Worm (Caenorhabditis elegans) whole organism, L3 larva: Measurements from ENCODE around the gene cwf-19L2.

Experiments used
- R02D3.7 ChIP-seq: fragments of 150-350 bp; optimal IDR thresholded peaks from 2 replicates; lab custom pipeline; 2014; ENCODE audit warnings: missing biosample characterization, missing genetic modification characterization
- ZK546.5 ChIP-seq: sonication (generic microtip); optimal IDR thresholded peaks from 2 replicates; lab custom pipeline; 2017; ENCODE audit warnings: missing biosample characterization, missing genetic modification characterization
- ama-1 ChIP-seq: fragments of 150-350 bp; optimal IDR thresholded peaks from 2 replicates; lab custom pipeline; 2018
- ceh-28 ChIP-seq: fragments of 150-350 bp; optimal IDR thresholded peaks from 2 replicates; lab custom pipeline; 2014; ENCODE audit warnings: missing biosample characterization, missing genetic modification reagents, missing genetic modification characterization
- daf-12 ChIP-seq: fragments of 150-350 bp; optimal IDR thresholded peaks from 2 replicates; lab custom pipeline; 2014; ENCODE audit warnings: missing biosample characterization, missing genetic modification reagents, missing genetic modification characterization
- egl-27 ChIP-seq: sonication (generic microtip); optimal IDR thresholded peaks from 4 replicates; lab custom pipeline; 2017; ENCODE audit warnings: missing biosample characterization, missing genetic modification reagents, missing genetic modification characterization
- egl-5 ChIP-seq: fragments of 150-350 bp; optimal IDR thresholded peaks from 2 replicates; lab custom pipeline; 2017; ENCODE audit warnings: missing biosample characterization, missing genetic modification reagents, missing genetic modification characterization, inconsistent platforms
- elt-2 ChIP-seq: sonication (generic microtip); optimal IDR thresholded peaks from 2 replicates; lab custom pipeline; 2016; ENCODE audit warnings: missing genetic modification reagents, mild to moderate bottlenecking, missing genetic modification characterization, missing compliant biosample characterization
- elt-3 ChIP-seq, 3 experiments: fragments of 150-350 bp in 1 of 3; sonication (generic microtip) in 2 of 3; optimal IDR thresholded peaks; 2 replicates in 2 of 3; 4 replicates in 1 of 3; lab custom pipeline; 2014 to 2017; ENCODE audit warnings: missing biosample characterization in 3 of 3, missing genetic modification characterization in 3 of 3
- fkh-2 ChIP-seq: fragments of 150-350 bp; optimal IDR thresholded peaks from 2 replicates; lab custom pipeline; 2014; ENCODE audit warnings: missing biosample characterization, missing genetic modification reagents, missing genetic modification characterization
- fos-1 ChIP-seq: fragments of 150-350 bp; optimal IDR thresholded peaks from 2 replicates; lab custom pipeline; 2014; ENCODE audit warnings: missing biosample characterization, missing genetic modification characterization
- hmg-11 ChIP-seq: sonication (generic microtip); optimal IDR thresholded peaks from 2 replicates; lab custom pipeline; 2016; ENCODE audit warnings: missing genetic modification characterization, missing compliant biosample characterization
- jun-1 ChIP-seq: fragments of 150-350 bp; optimal IDR thresholded peaks from 2 replicates; lab custom pipeline; 2014; ENCODE audit warnings: missing biosample characterization, missing genetic modification reagents, missing genetic modification characterization
- lin-15B ChIP-seq: fragments of 150-350 bp; optimal IDR thresholded peaks from 2 replicates; lab custom pipeline; 2014; ENCODE audit warnings: missing biosample characterization, missing genetic modification characterization
- lin-39 ChIP-seq: fragments of 150-350 bp; optimal IDR thresholded peaks from 2 replicates; lab custom pipeline; 2018; ENCODE audit warnings: missing biosample characterization, missing genetic modification reagents, missing genetic modification characterization
- lsy-12 ChIP-seq: sonication (generic microtip); optimal IDR thresholded peaks from 2 replicates; lab custom pipeline; 2016; ENCODE audit warnings: mild to moderate bottlenecking, missing genetic modification characterization, missing compliant biosample characterization
- mdl-1 ChIP-seq: fragments of 150-350 bp; optimal IDR thresholded peaks from 2 replicates; lab custom pipeline; 2014; ENCODE audit warnings: missing biosample characterization, missing genetic modification characterization
- mml-1 ChIP-seq: fragments of 150-350 bp; sonication (generic microtip); optimal IDR thresholded peaks from 3 replicates; lab custom pipeline; 2014; ENCODE audit warnings: missing biosample characterization, missing genetic modification characterization
- nfya-1 ChIP-seq: sonication (generic microtip); optimal IDR thresholded peaks from 2 replicates; lab custom pipeline; 2017; ENCODE audit warnings: missing genetic modification characterization, mild to moderate bottlenecking, missing compliant biosample characterization, antibody characterized with exemption, moderate library complexity; ENCODE audit not compliant: insufficient read depth
- nhr-11 ChIP-seq: fragments of 150-350 bp; optimal IDR thresholded peaks from 2 replicates; lab custom pipeline; 2014; ENCODE audit warnings: missing biosample characterization, missing genetic modification characterization
- nhr-12 ChIP-seq: fragments of 150-350 bp; optimal IDR thresholded peaks from 2 replicates; lab custom pipeline; 2014; ENCODE audit warnings: missing biosample characterization, missing genetic modification characterization
- nhr-23 ChIP-seq: fragments of 150-350 bp; optimal IDR thresholded peaks from 2 replicates; lab custom pipeline; 2014; ENCODE audit warnings: missing biosample characterization, missing genetic modification reagents, missing genetic modification characterization
- nhr-237 ChIP-seq: fragments of 150-350 bp; optimal IDR thresholded peaks from 2 replicates; lab custom pipeline; 2014; ENCODE audit warnings: missing biosample characterization, missing genetic modification characterization
- nhr-25 ChIP-seq: sonication (generic microtip); optimal IDR thresholded peaks from 2 replicates; lab custom pipeline; 2017; ENCODE audit warnings: missing biosample characterization, missing genetic modification characterization
- nhr-43 ChIP-seq: sonication (generic microtip); optimal IDR thresholded peaks from 2 replicates; lab custom pipeline; 2016; ENCODE audit warnings: mild to moderate bottlenecking, missing genetic modification characterization, missing compliant biosample characterization; ENCODE audit not compliant: poor library complexity, severe bottlenecking
- nhr-76 ChIP-seq: fragments of 150-350 bp; sonication (generic microtip); optimal IDR thresholded peaks from 5 replicates; lab custom pipeline; 2014; ENCODE audit warnings: missing biosample characterization, missing genetic modification characterization
- pha-4 ChIP-seq: fragments of 150-350 bp; optimal IDR thresholded peaks from 2 replicates; lab custom pipeline; 2014; ENCODE audit warnings: missing biosample characterization, missing genetic modification reagents, missing genetic modification characterization
- pqm-1 ChIP-seq: fragments of 150-350 bp; optimal IDR thresholded peaks from 2 replicates; lab custom pipeline; 2017; ENCODE audit warnings: missing biosample characterization, missing genetic modification characterization, inconsistent platforms
- skn-1 ChIP-seq: fragments of 150-350 bp; optimal IDR thresholded peaks from 2 replicates; lab custom pipeline; 2014; ENCODE audit warnings: missing biosample characterization, missing genetic modification characterization
- snpc-4 ChIP-seq: fragments of 150-350 bp; optimal IDR thresholded peaks from 2 replicates; lab custom pipeline; 2014; ENCODE audit warnings: missing biosample characterization, missing genetic modification characterization
- tbx-2 ChIP-seq: sonication (generic microtip); optimal IDR thresholded peaks from 2 replicates; lab custom pipeline; 2016; ENCODE audit warnings: mild to moderate bottlenecking, missing genetic modification characterization, missing compliant biosample characterization
- unc-39 ChIP-seq: sonication (generic microtip); optimal IDR thresholded peaks from 4 replicates; lab custom pipeline; 2017; ENCODE audit warnings: missing biosample characterization, missing genetic modification characterization
- unc-62 ChIP-seq: fragments of 150-350 bp; sonication (generic microtip); optimal IDR thresholded peaks from 4 replicates; lab custom pipeline; 2014; ENCODE audit warnings: missing biosample characterization, missing genetic modification reagents, missing genetic modification characterization
- ztf-11 ChIP-seq: fragments of 150-350 bp; optimal IDR thresholded peaks from 2 replicates; lab custom pipeline; 2014; ENCODE audit warnings: missing biosample characterization, missing genetic modification characterization
- ztf-4 ChIP-seq: fragments of 150-350 bp; optimal IDR thresholded peaks from 2 replicates; lab custom pipeline; 2014; ENCODE audit warnings: missing biosample characterization, missing genetic modification characterization

cwf-19L2 gene

DNA sequence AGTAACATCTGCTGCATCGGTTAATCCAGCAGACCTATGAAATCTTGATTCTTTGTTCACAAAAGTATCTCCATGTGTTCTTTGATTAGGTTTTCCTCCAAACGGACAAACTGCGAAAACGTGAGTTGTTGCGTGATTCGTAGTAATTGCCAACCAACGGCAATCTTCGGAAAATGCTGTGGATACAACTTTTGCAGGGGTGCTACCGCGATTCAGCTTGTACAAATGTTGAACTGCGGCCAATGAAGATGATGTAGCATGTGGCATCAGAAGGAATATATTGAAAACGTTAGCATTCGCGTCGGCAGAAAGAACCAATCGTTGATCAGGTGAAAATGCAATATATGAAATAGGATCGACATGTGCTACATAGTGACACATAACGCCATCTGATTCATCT lies 38.2 kb downstream of the cwf-19L2 start:
- TF ChIP-seq tbx-2 (tag; lab: Kevin White, UChicago) (no peak), snpc-4 (tag; lab: Kevin White, UChicago) (no peak), nhr-76 (tag; lab: Kevin White, UChicago) (no peak), lin-39 (tag; lab: Kevin White, UChicago) (no peak), ztf-4 (no peak), ztf-11 (tag; lab: Kevin White, UChicago) (no peak), nhr-11 (tag; lab: Kevin White, UChicago) (no peak)

- TF ChIP-seq nhr-11 (tag; lab: Kevin White, UChicago), result peak; percentile 92
- no peak for TF ChIP-seq mml-1 (tag; lab: Kevin White, UChicago)
- peak; percentile 88 for TF ChIP-seq nfya-1 (tag; lab: Kevin White, UChicago)
- peak; percentile 44 for TF ChIP-seq egl-27 (tag; lab: Kevin White, UChicago)
- peak; percentile 96 for TF ChIP-seq mdl-1 (tag; lab: Kevin White, UChicago)
- TF ChIP-seq daf-12 (tag; lab: Kevin White, UChicago), result no peak
- TF ChIP-seq lin-15B (tag; lab: Kevin White, UChicago), result peak; percentile 82
- TF ChIP-seq tbx-2 (tag; lab: Kevin White, UChicago), result peak; percentile 33
- peak; percentile 55 for TF ChIP-seq pha-4 (tag; lab: Kevin White, UChicago)
- peak; percentile 72 for TF ChIP-seq nhr-25
- TF ChIP-seq unc-62 (GFP tag; lab: Kevin White, UChicago), result peak; percentile 88
- peak; percentile 81 for TF ChIP-seq nhr-23 (tag; lab: Kevin White, UChicago)
- TF ChIP-seq lsy-12 (tag; lab: Kevin White, UChicago), result peak; percentile 77
- TF ChIP-seq ama-1 (lab: Kevin White, UChicago), result peak; percentile 80
- TF ChIP-seq hmg-11 (tag; lab: Kevin White, UChicago), result peak; percentile 58
- peak; percentile 78 for TF ChIP-seq nhr-43 (tag; lab: Kevin White, UChicago)
- no peak for TF ChIP-seq nhr-12
- TF ChIP-seq jun-1, result peak; percentile 84
- peak; percentile 68 for TF ChIP-seq ztf-4
- TF ChIP-seq ceh-28, result peak; percentile 44
- TF ChIP-seq skn-1 (tag; lab: Kevin White, UChicago), result peak; percentile 22
- no peak for TF ChIP-seq nhr-76 (tag; lab: Kevin White, UChicago)
- no peak for TF ChIP-seq fkh-2 (tag; lab: Kevin White, UChicago)
- TF ChIP-seq elt-2, result peak; percentile 59
- peak; percentile 84 for TF ChIP-seq lin-39 (tag; lab: Kevin White, UChicago)
- peak; percentile 38 for TF ChIP-seq R02D3.7 (tag; lab: Kevin White, UChicago)
- TF ChIP-seq pqm-1, result peak; percentile 1
- TF ChIP-seq nhr-237 (tag; lab: Kevin White, UChicago), result no peak
- peak; percentile 78 for TF ChIP-seq snpc-4 (tag; lab: Kevin White, UChicago)
- TF ChIP-seq, all 47 proteins: peak for 23
These were observed 41.8 kb downstream of the cwf-19L2 start, which contains the start of gene F56C9.10 for ce11 chrIII:7335220-7335619. TSS of gene F56C9.10 (minus strand) at chrIII:7335316.

DNA sequence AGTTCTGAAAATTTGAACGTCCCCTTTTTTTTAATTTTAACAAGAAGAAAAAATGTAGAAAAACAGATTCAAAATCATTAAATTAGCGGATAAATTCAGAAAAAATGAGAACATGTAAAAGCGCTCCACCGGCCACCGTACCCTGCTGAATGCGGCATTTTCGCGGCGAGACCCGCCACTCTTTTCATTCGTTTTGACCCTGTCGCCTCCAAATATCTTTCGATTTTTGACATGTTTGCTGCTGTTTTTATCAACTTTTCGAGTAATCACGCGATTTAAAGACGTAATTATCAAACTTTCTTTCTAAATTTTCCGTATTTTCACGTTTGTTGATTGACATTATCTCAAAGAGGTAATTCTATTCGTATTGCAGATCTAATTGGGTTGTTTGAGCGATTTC lies 42.8 kb downstream of the cwf-19L2 start, which contains the start of gene gsp-2:
gsp-2 (plus strand) TSS at position 374 of the 400 bp plus-strand sequence.
- TF ChIP-seq unc-62 (GFP tag; lab: Kevin White, UChicago) (no peak), lin-15B (tag; lab: Kevin White, UChicago) (peak; percentile 93), ama-1 (lab: Kevin White, UChicago) (peak; percentile 52), skn-1 (tag; lab: Kevin White, UChicago) (no peak), ztf-11 (tag; lab: Kevin White, UChicago) (no peak), fos-1 (tag; lab: Kevin White, UChicago) (no peak), pha-4 (tag; lab: Kevin White, UChicago) (peak; percentile 86), nfya-1 (tag; lab: Kevin White, UChicago) (peak; percentile 91), R02D3.7 (tag; lab: Kevin White, UChicago) (peak; percentile 52), ZK546.5 (tag; lab: Kevin White, UChicago) (peak; percentile 56), egl-5 (peak; percentile 67), elt-2 (peak; percentile 65), lin-39 (tag; lab: Kevin White, UChicago) (peak; percentile 80), elt-3 (tag; optimal IDR thresholded peaks at IDR 0.05; lab: Kevin White, UChicago) (no peak), lsy-12 (tag; lab: Kevin White, UChicago) (peak; percentile 46), hmg-11 (tag; lab: Kevin White, UChicago) (peak; percentile 34), nhr-23 (tag; lab: Kevin White, UChicago) (peak; percentile 88), unc-39 (no peak), snpc-4 (tag; lab: Kevin White, UChicago) (peak; percentile 62), pqm-1 (peak; percentile 57), nhr-25 (peak; percentile 51), jun-1 (peak; percentile 29)
